Worm (Caenorhabditis elegans): ENCODE data around the gene Y116A8C.465.
"Not testable (repeated sequence)": the region's sequence is repeated elsewhere in the genome, so short reads cannot be mapped to it uniquely, and the experiment has no call there.

ce11 chrIV:17063700-17064099 lies 1.3 kb upstream of the Y116A8C.465 start, which contains the start of gene Y116A8C.467:
- not testable (repeated sequence) for TF ChIP-seq ztf-11, hlh-1, lin-13, unc-39, nhr-28, nhr-76 (tag; optimal IDR thresholded peaks at IDR 0.05)
